Fruit fly (Drosophila melanogaster) whole organism, embryonic: Measurements from ENCODE around the gene Fbxl4.
A peak's percentile ranks its signal among the peaks of the same experiment; 100 is the strongest.

ENCODE experiments used
- Bgb ChIP-seq: fragments of 200-800 bp; sonication (Bioruptor generic); IDR thresholded peaks from 2 replicates; pipeline ENCODE4 v1.3.6; 2022; ENCODE audit warnings: missing biosample characterization, missing genetic modification characterization; ENCODE audit not compliant: partially characterized antibody
- BtbVII ChIP-seq: fragments of 200-800 bp; sonication (Bioruptor generic); optimal IDR thresholded peaks from 3 replicates; lab custom pipeline; 2017; ENCODE audit warnings: missing biosample characterization, mild to moderate bottlenecking, missing genetic modification characterization
- CG11085 ChIP-seq: fragments of 200-800 bp; sonication (Bioruptor generic); IDR thresholded peaks from 2 replicates; pipeline ENCODE4 v1.3.6; 2022; ENCODE audit warnings: missing biosample characterization, missing genetic modification characterization
- CG11695 ChIP-seq: fragments of 200-800 bp; sonication (Bioruptor generic); IDR thresholded peaks from 3 replicates; pipeline ENCODE4 v1.3.6; 2022; ENCODE audit warnings: missing biosample characterization, missing genetic modification characterization
- CG12104 ChIP-seq: fragments of 200-800 bp; sonication (Bioruptor generic); optimal IDR thresholded peaks from 3 replicates; lab custom pipeline; 2016; ENCODE audit warnings: missing biosample characterization, missing genetic modification characterization
- CG12299 ChIP-seq: fragments of 200-800 bp; sonication (Bioruptor generic); optimal IDR thresholded peaks from 2 replicates; lab custom pipeline; 2018; ENCODE audit warnings: missing biosample characterization, mild to moderate bottlenecking, missing genetic modification characterization
- CG12659 ChIP-seq: fragments of 200-800 bp; sonication (Bioruptor generic); optimal IDR thresholded peaks from 3 replicates; lab custom pipeline; 2017; ENCODE audit warnings: mild to moderate bottlenecking, missing biosample characterization, missing genetic modification reagents, missing genetic modification characterization
- CG13775 ChIP-seq: fragments of 200-800 bp; sonication (Bioruptor generic); optimal IDR thresholded peaks from 3 replicates; lab custom pipeline; 2017; ENCODE audit warnings: missing biosample characterization, mild to moderate bottlenecking, missing genetic modification characterization
- CG13894 ChIP-seq: fragments of 200-800 bp; sonication (Bioruptor generic); optimal IDR thresholded peaks from 3 replicates; lab custom pipeline; 2018; ENCODE audit warnings: missing biosample characterization, mild to moderate bottlenecking, missing genetic modification characterization, moderate library complexity
- CG14441 ChIP-seq: fragments of 200-800 bp; sonication (Bioruptor generic); IDR thresholded peaks from 2 replicates; pipeline ENCODE4 v1.3.6; 2022; ENCODE audit warnings: missing biosample characterization, missing genetic modification characterization
- CG14710 ChIP-seq: fragments of 200-800 bp; sonication (Bioruptor generic); optimal IDR thresholded peaks from 3 replicates; lab custom pipeline; 2019; ENCODE audit warnings: missing biosample characterization, mild to moderate bottlenecking, missing genetic modification characterization, moderate library complexity
- CG15696 ChIP-seq: fragments of 200-800 bp; sonication (Bioruptor generic); optimal IDR thresholded peaks from 2 replicates; lab custom pipeline; 2019; ENCODE audit warnings: missing biosample characterization, mild to moderate bottlenecking, missing genetic modification characterization, moderate library complexity
- CG1647 ChIP-seq: fragments of 200-800 bp; sonication (Bioruptor generic); optimal IDR thresholded peaks from 3 replicates; lab custom pipeline; 2016; ENCODE audit warnings: missing biosample characterization, missing genetic modification characterization
- CG16813 ChIP-seq: fragments of 200-800 bp; sonication (Bioruptor generic); IDR thresholded peaks from 3 replicates; pipeline ENCODE4 v1.3.6; 2022; ENCODE audit warnings: missing biosample characterization, missing genetic modification characterization; ENCODE audit not compliant: partially characterized antibody
- CG16815 ChIP-seq: fragments of 200-800 bp; sonication (Bioruptor generic); optimal IDR thresholded peaks from 3 replicates; lab custom pipeline; 2017; ENCODE audit warnings: missing biosample characterization, mild to moderate bottlenecking, missing genetic modification characterization
- CG2116 ChIP-seq: fragments of 200-800 bp; sonication (Bioruptor generic); optimal IDR thresholded peaks from 3 replicates; lab custom pipeline; 2018; ENCODE audit warnings: missing biosample characterization, mild to moderate bottlenecking, missing genetic modification characterization
- CG33213 ChIP-seq: fragments of 200-800 bp; sonication (Bioruptor generic); optimal IDR thresholded peaks from 3 replicates; lab custom pipeline; 2016; ENCODE audit warnings: missing biosample characterization, missing genetic modification characterization
- CG3838 ChIP-seq: fragments of 200-800 bp; sonication (Bioruptor generic); optimal IDR thresholded peaks from 3 replicates; lab custom pipeline; 2016; ENCODE audit warnings: missing biosample characterization, missing genetic modification characterization
- CG4328 ChIP-seq: fragments of 200-800 bp; sonication (Bioruptor generic); optimal IDR thresholded peaks from 3 replicates; lab custom pipeline; 2017; ENCODE audit warnings: missing biosample characterization, missing genetic modification reagents, missing genetic modification characterization
- CG5245 ChIP-seq: fragments of 200-800 bp; sonication (Bioruptor generic); optimal IDR thresholded peaks from 3 replicates; lab custom pipeline; 2016; ENCODE audit warnings: missing biosample characterization, missing genetic modification characterization
- CG9609 ChIP-seq: fragments of 200-800 bp; sonication (Bioruptor generic); optimal IDR thresholded peaks from 3 replicates; lab custom pipeline; 2016; ENCODE audit warnings: missing biosample characterization, missing genetic modification characterization
- CG9876 ChIP-seq: fragments of 200-800 bp; sonication (Bioruptor generic); optimal IDR thresholded peaks from 2 replicates; lab custom pipeline; 2016; ENCODE audit warnings: missing biosample characterization, missing genetic modification characterization
- CG9932 ChIP-seq: fragments of 200-800 bp; sonication (Bioruptor generic); IDR thresholded peaks from 2 replicates; pipeline ENCODE4 v1.3.6; 2022; ENCODE audit warnings: missing biosample characterization, missing genetic modification characterization
- Ets65A ChIP-seq: fragments of 200-800 bp; sonication (Bioruptor generic); peaks from one replicate; lab custom pipeline; 2016; ENCODE audit warnings: missing biosample characterization, missing genetic modification characterization
- Hey ChIP-seq: fragments of 200-800 bp; sonication (Bioruptor generic); optimal IDR thresholded peaks from 3 replicates; lab custom pipeline; 2018; ENCODE audit warnings: missing biosample characterization, mild to moderate bottlenecking, missing genetic modification characterization
- Hmr ChIP-seq: fragments of 200-800 bp; sonication (Bioruptor generic); optimal IDR thresholded peaks from 3 replicates; lab custom pipeline; 2017; ENCODE audit warnings: mild to moderate bottlenecking, missing biosample characterization, missing genetic modification reagents, missing genetic modification characterization
- Lhr ChIP-seq: fragments of 200-800 bp; sonication (Bioruptor generic); optimal IDR thresholded peaks from 3 replicates; lab custom pipeline; 2017; ENCODE audit warnings: mild to moderate bottlenecking, missing biosample characterization, missing genetic modification reagents, missing genetic modification characterization
- Mad ChIP-seq: fragments of 200-800 bp; sonication (Bioruptor generic); optimal IDR thresholded peaks from 2 replicates; lab custom pipeline; 2016; ENCODE audit warnings: missing biosample characterization, missing genetic modification characterization
- TFAM ChIP-seq: fragments of 200-800 bp; sonication (Bioruptor generic); optimal IDR thresholded peaks from 2 replicates; lab custom pipeline; 2017; ENCODE audit warnings: missing biosample characterization, missing genetic modification characterization, inconsistent platforms
- ap ChIP-seq: fragments of 200-800 bp; sonication (Bioruptor generic); IDR thresholded peaks from 2 replicates; pipeline ENCODE4 v1.3.6; 2022; ENCODE audit warnings: missing biosample characterization, missing genetic modification characterization
- ara ChIP-seq: fragments of 200-800 bp; sonication (Bioruptor generic); IDR thresholded peaks from 2 replicates; pipeline ENCODE4 v1.3.6; 2022; ENCODE audit warnings: missing biosample characterization, missing genetic modification characterization
- cwo ChIP-seq: fragments of 200-800 bp; sonication (Bioruptor generic); optimal IDR thresholded peaks from 3 replicates; lab custom pipeline; 2017; ENCODE audit warnings: missing biosample characterization, missing genetic modification characterization, mild to moderate bottlenecking, moderate library complexity, missing genetic modification reagents
- dimm ChIP-seq: fragments of 200-800 bp; sonication (Bioruptor generic); IDR thresholded peaks from 2 replicates; pipeline ENCODE4 v1.3.6; 2022; ENCODE audit warnings: missing biosample characterization, missing genetic modification characterization
- esg ChIP-seq: fragments of 200-800 bp; sonication (Bioruptor generic); conservative IDR thresholded peaks from 2 replicates; pipeline ENCODE4 v1.3.6; 2022; ENCODE audit warnings: missing biosample characterization, missing genetic modification characterization
- ftz-f1 ChIP-seq: fragments of 200-800 bp; sonication (Bioruptor generic); optimal IDR thresholded peaks from 2 replicates; lab custom pipeline; 2016; ENCODE audit warnings: missing biosample characterization, missing genetic modification characterization
- gsb-n ChIP-seq: fragments of 200-800 bp; sonication (Bioruptor generic); optimal IDR thresholded peaks from 3 replicates; lab custom pipeline; 2018; ENCODE audit warnings: missing biosample characterization, mild to moderate bottlenecking, missing genetic modification characterization
- her ChIP-seq: fragments of 200-800 bp; sonication (Bioruptor generic); optimal IDR thresholded peaks from 2 replicates; lab custom pipeline; 2016; ENCODE audit warnings: missing biosample characterization, missing genetic modification characterization
- jigr1 ChIP-seq: fragments of 200-800 bp; sonication (Bioruptor generic); IDR thresholded peaks from 3 replicates; pipeline ENCODE4 v1.3.6; 2022; ENCODE audit warnings: missing biosample characterization, missing genetic modification characterization
- jing ChIP-seq: fragments of 200-800 bp; sonication (Bioruptor generic); optimal IDR thresholded peaks from 2 replicates; lab custom pipeline; 2018; ENCODE audit warnings: missing biosample characterization, mild to moderate bottlenecking, missing genetic modification characterization
- lab ChIP-seq: fragments of 200-800 bp; sonication (Bioruptor generic); optimal IDR thresholded peaks from 3 replicates; lab custom pipeline; 2017; ENCODE audit warnings: missing biosample characterization, missing genetic modification characterization, mild to moderate bottlenecking, moderate library complexity, missing genetic modification reagents
- lbe ChIP-seq: fragments of 200-800 bp; sonication (Bioruptor generic); optimal IDR thresholded peaks from 2 replicates; lab custom pipeline; 2016; ENCODE audit warnings: missing biosample characterization, mild to moderate bottlenecking, missing genetic modification characterization
- lmd ChIP-seq: fragments of 200-800 bp; sonication (Bioruptor generic); IDR thresholded peaks from 2 replicates; pipeline ENCODE4 v1.3.6; 2022; ENCODE audit warnings: missing biosample characterization, missing genetic modification characterization
- pan ChIP-seq, 4 experiments: fragments of >200 bp in 3 of 4; fragments of 200-800 bp in 1 of 4; sonication (Bioruptor generic) in 1 of 4; optimal IDR thresholded peaks in 3 of 4; IDR thresholded peaks in 1 of 4; 2 replicates each; pipeline versions ENCODE4 v1.3.6 to Lab custom; 2017 to 2022; ENCODE audit warnings: missing biosample characterization in 2 of 4, missing genetic modification characterization in 2 of 4, mixed read lengths in 1 of 4
- phol ChIP-seq: fragments of 200-800 bp; sonication (Bioruptor generic); optimal IDR thresholded peaks from 3 replicates; lab custom pipeline; 2018; ENCODE audit warnings: missing biosample characterization, mild to moderate bottlenecking, missing genetic modification characterization, moderate library complexity
- prd ChIP-seq, 3 experiments: fragments of >200 bp in 2 of 3; fragments of 200-800 bp in 1 of 3; sonication (Bioruptor generic) in 1 of 3; optimal IDR thresholded peaks in 2 of 3; IDR thresholded peaks in 1 of 3; 2 replicates in 2 of 3; 3 replicates in 1 of 3; pipeline versions ENCODE4 v1.3.6 to Lab custom; 2017 to 2022; ENCODE audit warnings: missing biosample characterization in 1 of 3, missing genetic modification characterization in 1 of 3
- psq ChIP-seq: fragments of 200-800 bp; sonication (Bioruptor generic); optimal IDR thresholded peaks from 2 replicates; lab custom pipeline; 2017; ENCODE audit warnings: missing biosample characterization, missing genetic modification characterization
- ro ChIP-seq: fragments of 200-800 bp; sonication (Bioruptor generic); IDR thresholded peaks from 2 replicates; pipeline ENCODE4 v1.3.6; 2022; ENCODE audit warnings: missing biosample characterization, missing genetic modification characterization
- vfl ChIP-seq: fragments of 200-800 bp; sonication (Bioruptor generic); optimal IDR thresholded peaks from 2 replicates; lab custom pipeline; 2016; ENCODE audit warnings: missing biosample characterization, missing genetic modification characterization
- zfh1 ChIP-seq: fragments of 200-800 bp; sonication (Bioruptor generic); IDR thresholded peaks from 3 replicates; pipeline ENCODE4 v1.3.6; 2022; ENCODE audit warnings: missing biosample characterization, missing genetic modification characterization

The Fbxl4 gene

dm6 chrX:14218045-14218483 is 19.7 kb downstream of the Fbxl4 start (continued):
- TF ChIP-seq zfh1 (GFP tag; lab: Robert Waterston, UW), result peak; percentile 90
- TF ChIP-seq CG16813 (GFP tag; lab: Robert Waterston, UW), result no peak
- peak; percentile 86 for TF ChIP-seq BtbVII (GFP tag; lab: Kevin White, UChicago)
- TF ChIP-seq ftz-f1 (GFP tag; lab: Kevin White, UChicago), result no peak
- TF ChIP-seq cwo (GFP tag; lab: Kevin White, UChicago), result peak; percentile 86
- TF ChIP-seq jing (GFP tag; lab: Kevin White, UChicago), result peak; percentile 57
- TF ChIP-seq CG12659, result peak; percentile 89
- no peak for TF ChIP-seq TFAM (GFP tag; lab: Kevin White, UChicago)
- no peak for TF ChIP-seq her (GFP tag; lab: Kevin White, UChicago)
- TF ChIP-seq ap (GFP tag; lab: Robert Waterston, UW), result peak; percentile 66
- TF ChIP-seq Hmr (GFP tag; lab: Kevin White, UChicago), result peak; percentile 92
- no peak for TF ChIP-seq pan (optimal IDR thresholded peaks at IDR 0.05; lab: Kevin White, UChicago)
- peak in 1 of 2 experiments; percentile 93 for TF ChIP-seq pan (GFP tag; optimal IDR thresholded peaks at IDR 0.05 in 1 of 2, IDR thresholded peaks at IDR 0.05 in 1 of 2)
- peak; percentile 28 for TF ChIP-seq Mad (GFP tag; lab: Kevin White, UChicago)
- 0 out of 3 replicates have a peak, but pooled peaks have one; percentile 44 for TF ChIP-seq jigr1 (GFP tag; lab: Robert Waterston, UW)
- TF ChIP-seq CG16815 (GFP tag; lab: Kevin White, UChicago), result peak; percentile 72
- TF ChIP-seq CG33213 (GFP tag; lab: Kevin White, UChicago), result peak; percentile 13
- no peak for TF ChIP-seq prd (optimal IDR thresholded peaks at IDR 0.05; lab: Kevin White, UChicago)
- peak; percentile 93 for TF ChIP-seq prd (GFP tag; IDR thresholded peaks at IDR 0.05; lab: Robert Waterston, UW)
- TF ChIP-seq CG14710 (tag; lab: Kevin White, UChicago), result peak; percentile 87
- TF ChIP-seq ro (GFP tag; lab: Robert Waterston, UW), result peak; percentile 66; the same call in 1 of the 2 replicates
- TF ChIP-seq vfl (GFP tag; lab: Kevin White, UChicago), result peak; percentile 66
- peak; percentile 82 for TF ChIP-seq ara (GFP tag; lab: Robert Waterston, UW)
- peak; percentile 75 for TF ChIP-seq CG15696 (tag; lab: Kevin White, UChicago)
- peak; percentile 59 for TF ChIP-seq CG4328 (GFP tag; lab: Kevin White, UChicago)
- TF ChIP-seq CG5245 (GFP tag; lab: Kevin White, UChicago), result peak; percentile 79
- peak; percentile 37 for TF ChIP-seq CG13894
- TF ChIP-seq lbe (GFP tag; lab: Kevin White, UChicago), result peak; percentile 95
- TF ChIP-seq gsb-n (tag; lab: Kevin White, UChicago), result peak; percentile 89
- peak; percentile 83 for TF ChIP-seq CG14441 (GFP tag; lab: Robert Waterston, UW)
- peak; percentile 35 for TF ChIP-seq CG3838 (GFP tag; lab: Kevin White, UChicago)
- peak; percentile 36 for TF ChIP-seq CG9876
- TF ChIP-seq CG2116 (GFP tag; lab: Kevin White, UChicago), result peak; percentile 40
- peak; percentile 81 for TF ChIP-seq CG11085 (GFP tag; lab: Robert Waterston, UW)
- peak; percentile 91 for TF ChIP-seq lmd (GFP tag; lab: Robert Waterston, UW)
- TF ChIP-seq CG11695 (GFP tag; lab: Robert Waterston, UW), result peak; percentile 90
- TF ChIP-seq CG13775 (GFP tag; lab: Kevin White, UChicago), result peak; percentile 81
- peak; percentile 81 for TF ChIP-seq CG12104
- peak; percentile 85 for TF ChIP-seq CG9932 (GFP tag; lab: Robert Waterston, UW)
- peak; percentile 60; the same call in 1 of the 2 replicates for TF ChIP-seq dimm (GFP tag; lab: Robert Waterston, UW)
- peak; percentile 75 for TF ChIP-seq CG12299 (tag; lab: Kevin White, UChicago)
- peak; percentile 33 for TF ChIP-seq psq (GFP tag; lab: Kevin White, UChicago)
- TF ChIP-seq CG9609 (GFP tag; lab: Kevin White, UChicago), result peak; percentile 70
- TF ChIP-seq Hey, result no peak
- peak; percentile 88 for TF ChIP-seq Ets65A (GFP tag; lab: Kevin White, UChicago)
- peak; percentile 78 for TF ChIP-seq esg (GFP tag; lab: Robert Waterston, UW)
- peak; percentile 91 for TF ChIP-seq phol (tag; lab: Kevin White, UChicago)
- peak; percentile 69 for TF ChIP-seq Lhr (GFP tag; lab: Kevin White, UChicago)
- TF ChIP-seq CG1647 (GFP tag; lab: Kevin White, UChicago), result peak; percentile 61
- TF ChIP-seq lab (GFP tag; lab: Kevin White, UChicago), result peak; percentile 93
- TF ChIP-seq Bgb (GFP tag; lab: Robert Waterston, UW), result no peak
